Worm (Caenorhabditis elegans): ENCODE data around the gene capg-2.

The capg-2 gene

DNA sequence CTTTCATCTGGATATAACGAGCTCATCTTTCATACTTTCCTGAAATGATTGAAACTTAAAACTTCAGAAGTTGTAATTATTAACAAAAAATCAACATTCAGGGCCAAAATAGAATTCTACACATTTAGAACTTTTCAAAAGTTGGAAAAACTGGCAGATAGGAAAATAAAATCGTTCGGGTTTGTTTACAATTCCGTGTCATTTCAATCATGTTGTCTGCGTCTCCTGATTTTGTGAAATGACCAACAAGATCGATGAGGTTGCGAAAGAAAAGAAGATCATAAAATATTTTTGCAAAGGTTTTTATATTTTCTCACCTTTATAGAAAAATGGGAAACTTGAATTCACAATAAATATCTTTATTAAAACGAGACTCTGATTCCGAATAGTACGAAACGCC is 16.9 kb downstream of the capg-2 start, which contains the start of gene rskd-1:
Gene rskd-1 (minus strand): TSS at position 39 of the 400 bp plus-strand sequence.
- no peak for TF ChIP-seq unc-62 (GFP tag; optimal IDR thresholded peaks at IDR 0.05)
- TF ChIP-seq ztf-4 (tag; optimal IDR thresholded peaks at IDR 0.05): no peak
- no peak for TF ChIP-seq eor-1 (tag; optimal IDR thresholded peaks at IDR 0.05)
- peak; percentile 0 for TF ChIP-seq elt-2 (tag; optimal IDR thresholded peaks at IDR 0.05)
- peak; percentile 95 for TF ChIP-seq pha-4 (tag; optimal IDR thresholded peaks at IDR 0.05)
- TF ChIP-seq jun-1 (tag; optimal IDR thresholded peaks at IDR 0.05): no peak

DNA sequence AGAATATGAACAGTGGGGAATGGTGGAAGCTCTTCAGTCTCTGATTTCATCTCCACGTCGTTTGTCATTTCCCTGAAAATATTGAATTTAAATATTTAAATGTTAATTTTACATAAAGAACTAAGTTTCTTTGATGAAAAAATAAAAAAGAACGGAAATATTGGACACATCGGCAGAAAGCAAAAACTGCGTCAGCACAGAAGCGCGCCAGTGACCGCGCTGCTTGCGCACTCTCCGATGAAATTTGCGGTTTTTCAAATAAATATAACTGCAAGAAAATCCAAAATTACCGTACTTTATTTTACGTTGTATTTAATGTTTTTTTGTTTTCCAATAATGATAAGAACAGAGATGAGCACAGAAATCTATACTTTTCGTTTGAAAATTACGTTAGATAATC is 19.9 kb downstream of the capg-2 start, which contains the start of the genes srpa-68 and srh-16:
Gene srpa-68 (minus strand): TSS at position 72 of the 400 bp plus-strand sequence.
Gene srh-16 (plus strand): TSS at position 275 of the 400 bp plus-strand sequence.
- TF ChIP-seq lin-15B (tag; optimal IDR thresholded peaks at IDR 0.05): peak; percentile 85
- no peak for TF ChIP-seq sea-2 (GFP tag; optimal IDR thresholded peaks at IDR 0.05)
- TF ChIP-seq daf-12 (tag; optimal IDR thresholded peaks at IDR 0.05): no peak
- TF ChIP-seq R02D3.7 (tag; optimal IDR thresholded peaks at IDR 0.05): peak; percentile 86
- no peak for TF ChIP-seq ceh-9 (tag; optimal IDR thresholded peaks at IDR 0.05)
- peak; percentile 63 for TF ChIP-seq ceh-28 (tag; optimal IDR thresholded peaks at IDR 0.05)
- peak; percentile 41 for TF ChIP-seq elt-1 (tag; optimal IDR thresholded peaks at IDR 0.05)
- no peak for TF ChIP-seq elt-3 (tag; optimal IDR thresholded peaks at IDR 0.05)
- no peak for TF ChIP-seq nhr-28 (tag; optimal IDR thresholded peaks at IDR 0.05)
- TF ChIP-seq lsy-12 (tag; optimal IDR thresholded peaks at IDR 0.05): peak; percentile 79
- no peak for TF ChIP-seq ztf-11 (tag; optimal IDR thresholded peaks at IDR 0.05)
- TF ChIP-seq zag-1 (tag; optimal IDR thresholded peaks at IDR 0.05): peak; percentile 11
- peak; percentile 70 for TF ChIP-seq nhr-25 (tag; optimal IDR thresholded peaks at IDR 0.05)
- TF ChIP-seq hmg-11 (tag; optimal IDR thresholded peaks at IDR 0.05): peak; percentile 93
- peak; percentile 49 for TF ChIP-seq ceh-82 (tag; optimal IDR thresholded peaks at IDR 0.05)
- TF ChIP-seq unc-62 (GFP tag; optimal IDR thresholded peaks at IDR 0.05): no peak
- TF ChIP-seq egl-5 (tag; optimal IDR thresholded peaks at IDR 0.05): peak; percentile 58
- peak; percentile 87 for TF ChIP-seq tbx-2 (tag; optimal IDR thresholded peaks at IDR 0.05)
- peak; percentile 89 for TF ChIP-seq nfya-1 (tag; optimal IDR thresholded peaks at IDR 0.05; ENCODE audit: insufficient read depth)
- peak; percentile 70 for TF ChIP-seq lin-39 (tag; optimal IDR thresholded peaks at IDR 0.05)
- peak; percentile 87 for TF ChIP-seq nhr-23 (tag; optimal IDR thresholded peaks at IDR 0.05)
- peak; percentile 52 for TF ChIP-seq nhr-77 (tag; optimal IDR thresholded peaks at IDR 0.05)
- peak; percentile 35 for TF ChIP-seq ama-1 (optimal IDR thresholded peaks at IDR 0.05)
- TF ChIP-seq pha-4 (tag; optimal IDR thresholded peaks at IDR 0.05): peak; percentile 92
- peak; percentile 61 for TF ChIP-seq elt-2 (tag; optimal IDR thresholded peaks at IDR 0.05)
- TF ChIP-seq skn-1 (tag; optimal IDR thresholded peaks at IDR 0.05): peak; percentile 65
- peak; percentile 56 for TF ChIP-seq nhr-11 (tag; optimal IDR thresholded peaks at IDR 0.05)
- peak; percentile 4 for TF ChIP-seq aly-2 (tag; optimal IDR thresholded peaks at IDR 0.05)
- no peak for TF ChIP-seq nhr-67 (tag; optimal IDR thresholded peaks at IDR 0.05)
- TF ChIP-seq egl-27 (tag; optimal IDR thresholded peaks at IDR 0.05): no peak
- peak; percentile 1 for TF ChIP-seq ZK546.5 (tag; optimal IDR thresholded peaks at IDR 0.05)
- TF ChIP-seq eor-1 (tag; optimal IDR thresholded peaks at IDR 0.05): no peak
- peak; percentile 5 for TF ChIP-seq mdl-1 (tag; optimal IDR thresholded peaks at IDR 0.05)
- TF ChIP-seq jun-1 (tag; optimal IDR thresholded peaks at IDR 0.05): peak; percentile 74
- peak; percentile 80 for TF ChIP-seq nhr-43 (tag; optimal IDR thresholded peaks at IDR 0.05; ENCODE audit: poor library complexity, severe bottlenecking)
- peak; percentile 37 for TF ChIP-seq pqm-1 (tag; optimal IDR thresholded peaks at IDR 0.05)
- TF ChIP-seq ztf-4 (tag; optimal IDR thresholded peaks at IDR 0.05): peak; percentile 6
- TF ChIP-seq snpc-4 (tag; optimal IDR thresholded peaks at IDR 0.05): peak; percentile 87
- TF ChIP-seq fkh-10 (GFP tag; optimal IDR thresholded peaks at IDR 0.05): peak; percentile 21

DNA sequence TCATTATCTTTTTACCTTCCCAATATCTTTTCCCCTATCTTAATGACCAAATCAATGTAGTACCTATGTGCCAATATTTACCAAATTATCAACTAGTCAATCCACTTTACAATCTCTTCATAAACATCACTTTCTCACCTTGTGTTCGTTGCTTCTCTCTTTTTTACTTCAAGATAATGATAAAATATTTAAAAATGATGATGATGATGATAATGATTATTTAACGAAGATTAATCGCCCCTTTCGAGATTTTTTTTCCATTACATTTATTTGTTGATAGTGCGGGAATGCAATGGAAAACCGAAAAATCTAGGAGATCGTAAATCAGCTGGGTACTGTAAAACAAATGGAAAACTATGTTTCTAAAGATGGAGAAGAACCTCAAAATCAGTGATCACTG is 22.4 kb downstream of the capg-2 start:
- TF ChIP-seq ZK546.5 (tag; optimal IDR thresholded peaks at IDR 0.05): no peak
- no peak for TF ChIP-seq R02D3.7 (tag; optimal IDR thresholded peaks at IDR 0.05)
- no peak for TF ChIP-seq nhr-237 (tag; optimal IDR thresholded peaks at IDR 0.05)
- TF ChIP-seq elt-3 (tag; optimal IDR thresholded peaks at IDR 0.05): peak in 2 of 3 experiments; percentile 23 to 49
- no peak for TF ChIP-seq ceh-16 (tag; optimal IDR thresholded peaks at IDR 0.05)
- TF ChIP-seq nhr-25 (tag; optimal IDR thresholded peaks at IDR 0.05): peak; percentile 4
- TF ChIP-seq elt-1 (tag; optimal IDR thresholded peaks at IDR 0.05): no peak
- TF ChIP-seq snpc-4 (tag; optimal IDR thresholded peaks at IDR 0.05): no peak
- no peak for TF ChIP-seq egl-27 (tag; optimal IDR thresholded peaks at IDR 0.05)
- TF ChIP-seq nhr-11 (tag; optimal IDR thresholded peaks at IDR 0.05): no peak
- no peak for TF ChIP-seq nhr-43 (tag; optimal IDR thresholded peaks at IDR 0.05; ENCODE audit: poor library complexity, severe bottlenecking)

Data from whole organism, L3 larva.